Worm (Caenorhabditis elegans): ENCODE measurements around the gene F52D2.12.
A peak's percentile ranks its signal among the peaks of the same experiment; 100 is the strongest.

Gene F52D2.12

ce11 chrX:1981654-1982053 lies 3.8 kb downstream of the F52D2.12 start:
- peak; percentile 58 for TF ChIP-seq elt-2 (tag; optimal IDR thresholded peaks at IDR 0.05)
- no peak for TF ChIP-seq ceh-31 (tag; optimal IDR thresholded peaks at IDR 0.05)

- no peak for TF ChIP-seq pqm-1 (tag; optimal IDR thresholded peaks at IDR 0.05)
Observed at ce11 chrX:1984831-1985230, 7.0 kb downstream of the F52D2.12 start.

- TF ChIP-seq elt-2 (tag; optimal IDR thresholded peaks at IDR 0.05) (no peak), sdc-2 (tag; optimal IDR thresholded peaks at IDR 0.05) (peak; percentile 9)
Observed at ce11 chrX:1989576-1989975, 11.8 kb downstream of the F52D2.12 start, which contains the start of gene meg-3. meg-3 (minus strand) TSS chrX:1989607.

ce11 chrX:1990434-1990833 lies 12.6 kb downstream of the F52D2.12 start, which contains the start of gene Y40A1A.2:
Y40A1A.2 (plus strand) TSS chrX:1990734.
- TF ChIP-seq elt-4 (tag; optimal IDR thresholded peaks at IDR 0.05) (no peak), ceh-19 (GFP tag; optimal IDR thresholded peaks at IDR 0.05) (no peak), ceh-45 (GFP tag; IDR thresholded peaks at IDR 0.05) (no peak), unc-3 (GFP tag; conservative IDR thresholded peaks at IDR 0.05) (no peak), unc-3 (tag; optimal IDR thresholded peaks at IDR 0.05) (no peak), F13H6.1 (tag; optimal IDR thresholded peaks at IDR 0.05) (no peak), npax-4 (tag; optimal IDR thresholded peaks at IDR 0.05) (no peak)

- TF ChIP-seq unc-42 (tag; optimal IDR thresholded peaks at IDR 0.05), result peak; percentile 14
- peak; percentile 27 for TF ChIP-seq hlh-8 (tag; optimal IDR thresholded peaks at IDR 0.05)
- peak; percentile 90 for TF ChIP-seq sox-2 (GFP tag; IDR thresholded peaks at IDR 0.05)
- TF ChIP-seq ceh-31 (tag; optimal IDR thresholded peaks at IDR 0.05), result peak; percentile 1
Observed at ce11 chrX:1996014-1996413, 18.2 kb downstream of the F52D2.12 start.

- TF ChIP-seq nhr-11 (tag; optimal IDR thresholded peaks at IDR 0.05), result no peak
- no peak for TF ChIP-seq Y22D7AL.16 (tag; optimal IDR thresholded peaks at IDR 0.05)
- no peak for TF ChIP-seq unc-86 (tag; optimal IDR thresholded peaks at IDR 0.05)
- TF ChIP-seq ztf-16 (tag; optimal IDR thresholded peaks at IDR 0.05), result no peak
- TF ChIP-seq dmd-4 (tag; optimal IDR thresholded peaks at IDR 0.05; ENCODE audit: borderline replicate concordance), result no peak
- no peak for TF ChIP-seq pha-2 (tag; optimal IDR thresholded peaks at IDR 0.05)
- TF ChIP-seq gmeb-2 (tag; optimal IDR thresholded peaks at IDR 0.05), result no peak
- no peak for TF ChIP-seq pag-3 (tag; optimal IDR thresholded peaks at IDR 0.05; ENCODE audit: borderline replicate concordance)
- TF ChIP-seq ets-4 (tag; optimal IDR thresholded peaks at IDR 0.05), result no peak
- no peak for TF ChIP-seq ceh-34 (tag; optimal IDR thresholded peaks at IDR 0.05)
- TF ChIP-seq F13H6.1 (tag; optimal IDR thresholded peaks at IDR 0.05), result no peak
- no peak for TF ChIP-seq sox-2 (GFP tag; IDR thresholded peaks at IDR 0.05)
- no peak for TF ChIP-seq madf-2 (tag; optimal IDR thresholded peaks at IDR 0.05)
- TF ChIP-seq K02D7.2 (tag; optimal IDR thresholded peaks at IDR 0.05), result no peak
- no peak for TF ChIP-seq ceh-6 (GFP tag; optimal IDR thresholded peaks at IDR 0.05)
- no peak for TF ChIP-seq ceh-31 (tag; optimal IDR thresholded peaks at IDR 0.05)
- no peak for TF ChIP-seq ttx-3 (tag; optimal IDR thresholded peaks at IDR 0.05)
- TF ChIP-seq sdc-2 (tag; optimal IDR thresholded peaks at IDR 0.05), result no peak
Observed at ce11 chrX:1997934-1998333, 20.1 kb downstream of the F52D2.12 start, which contains the start of gene Y40A1A.3. Y40A1A.3 (minus strand) TSS chrX:1998034.

ce11 chrX:1998825-1999224 lies 21.0 kb downstream of the F52D2.12 start:
- TF ChIP-seq lin-11 (tag; optimal IDR thresholded peaks at IDR 0.05), result no peak
- no peak for TF ChIP-seq nhr-11 (tag; optimal IDR thresholded peaks at IDR 0.05)
- no peak for TF ChIP-seq elt-2 (tag; optimal IDR thresholded peaks at IDR 0.05)
- no peak for TF ChIP-seq ztf-16 (tag; optimal IDR thresholded peaks at IDR 0.05)
- TF ChIP-seq syd-9 (tag; optimal IDR thresholded peaks at IDR 0.05), result no peak
